Fruit fly (Drosophila melanogaster): ENCODE data around the gene mRpS6.

The mRpS6 gene

DNA sequence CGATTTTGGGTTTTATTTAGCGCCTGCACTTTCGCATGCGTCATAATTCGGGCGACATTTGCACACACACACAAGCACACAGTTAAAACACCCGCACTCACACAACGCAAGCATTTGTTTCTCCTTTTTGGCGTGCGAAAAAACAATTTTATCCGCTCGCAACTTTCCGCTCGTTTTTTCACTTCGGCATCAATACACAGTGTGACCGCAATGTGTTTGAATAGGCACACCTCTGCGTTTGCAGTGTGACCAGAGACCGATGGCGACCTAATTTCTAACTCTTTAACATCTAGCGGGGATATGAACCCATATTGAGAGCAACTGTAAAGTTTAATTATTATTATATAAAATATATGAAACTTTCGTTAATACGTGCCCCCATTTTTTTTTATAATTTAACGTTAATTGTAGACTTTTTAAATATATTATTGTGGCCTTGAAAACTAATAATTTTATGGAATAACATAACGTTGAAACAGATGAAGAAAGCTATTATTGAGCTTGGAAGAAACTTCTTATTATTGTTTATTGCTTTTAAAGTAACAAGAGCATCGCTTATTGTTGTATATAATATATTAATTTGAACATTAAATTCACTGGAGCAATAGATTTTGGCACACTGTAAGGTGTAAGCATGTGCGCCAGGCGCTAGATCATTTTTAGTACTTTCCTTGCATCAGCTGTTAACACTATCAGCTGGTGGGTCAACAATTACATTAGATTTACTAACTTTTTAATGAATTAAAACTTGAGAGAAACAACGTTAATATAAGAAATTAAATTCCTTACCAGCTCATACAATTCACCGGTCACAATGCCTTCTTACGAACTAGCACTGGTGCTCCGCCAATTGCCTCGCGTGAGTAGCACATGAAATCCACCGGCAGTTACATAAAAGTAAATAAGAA, at the start of gene mRpS6, which contains the start of gene Cip4 (continued):
- TF ChIP-seq CG5953 (GFP tag; IDR thresholded peaks at IDR 0.05) (peak; percentile 87), peb (GFP tag; IDR thresholded peaks at IDR 0.05) (peak; percentile 63; the same call in 1 of the 2 replicates), hbn (GFP tag; IDR thresholded peaks at IDR 0.05; ENCODE audit: partially characterized antibody) (no peak), CG4328 (GFP tag; optimal IDR thresholded peaks at IDR 0.05) (no peak), CG18764 (GFP tag; optimal IDR thresholded peaks at IDR 0.05) (no peak), CG7357 (GFP tag; IDR thresholded peaks at IDR 0.05) (peak; percentile 39; the same call in 1 of the 3 replicates), Ravus (GFP tag; IDR thresholded peaks at IDR 0.05) (no peak; the same call in 1 of the 2 replicates), ato (GFP tag; IDR thresholded peaks at IDR 0.05; ENCODE audit: partially characterized antibody) (0 out of 2 replicates have a peak, but pooled peaks have one; percentile 19), Max (GFP tag; optimal IDR thresholded peaks at IDR 0.05) (no peak), bigmax (GFP tag; optimal IDR thresholded peaks at IDR 0.05) (no peak), CG6272 (GFP tag; IDR thresholded peaks at IDR 0.05) (no peak), CG7987 (GFP tag; optimal IDR thresholded peaks at IDR 0.05) (peak; percentile 53), wor (GFP tag; IDR thresholded peaks at IDR 0.05) (peak; percentile 61), CG30020 (tag; optimal IDR thresholded peaks at IDR 0.05) (peak; percentile 68), Hr51 (GFP tag; optimal IDR thresholded peaks at IDR 0.05) (peak; percentile 52 to 84), Oaz (GFP tag; IDR thresholded peaks at IDR 0.05) (peak; percentile 77), CG6791 (GFP tag; IDR thresholded peaks at IDR 0.05; ENCODE audit: partially characterized antibody) (peak; percentile 46; the same call in 2 of the 3 replicates), Jarid2 (GFP tag; optimal IDR thresholded peaks at IDR 0.05) (peak; percentile 90), CG14965 (GFP tag; optimal IDR thresholded peaks at IDR 0.05; ENCODE audit: borderline replicate concordance) (no peak), CG15269 (tag; optimal IDR thresholded peaks at IDR 0.05) (peak; percentile 89), CG10366 (GFP tag; IDR thresholded peaks at IDR 0.05) (peak; percentile 90), CTCF (GFP tag; optimal IDR thresholded peaks at IDR 0.05) (no peak), CG31365 (tag; optimal IDR thresholded peaks at IDR 0.05) (no peak), tx (GFP tag; optimal IDR thresholded peaks at IDR 0.05) (peak; percentile 0), rib (GFP tag; IDR thresholded peaks at IDR 0.05) (peak; percentile 53), Ssrp (tag; optimal IDR thresholded peaks at IDR 0.05) (peak; percentile 79), CG4360 (GFP tag; IDR thresholded peaks at IDR 0.05) (no peak), CG2889 (GFP tag; IDR thresholded peaks at IDR 0.05) (peak; percentile 83), psq (GFP tag; optimal IDR thresholded peaks at IDR 0.05) (peak; percentile 46), CG14860 (GFP tag; IDR thresholded peaks at IDR 0.05; ENCODE audit: partially characterized antibody) (no peak), YL-1 (GFP tag; optimal IDR thresholded peaks at IDR 0.05) (peak; percentile 61), Trl (optimal IDR thresholded peaks at IDR 0.05) (no peak), Trl (GFP tag; optimal IDR thresholded peaks at IDR 0.05) (peak; percentile 46), Dref (GFP tag; IDR thresholded peaks at IDR 0.05) (no peak), CG11398 (GFP tag; optimal IDR thresholded peaks at IDR 0.05) (no peak), sisA (GFP tag; IDR thresholded peaks at IDR 0.05) (peak; percentile 77), Xbp1 (GFP tag; optimal IDR thresholded peaks at IDR 0.05) (peak; percentile 90), Stat92E (GFP tag; optimal IDR thresholded peaks at IDR 0.05) (no peak), CG32767 (GFP tag; IDR thresholded peaks at IDR 0.05) (peak; percentile 73), CG8290 (GFP tag; optimal IDR thresholded peaks at IDR 0.05) (no peak), CG8290 (tag; optimal IDR thresholded peaks at IDR 0.05) (peak in 1 of 2 experiments; percentile 75), CG8924 (tag; optimal IDR thresholded peaks at IDR 0.05) (peak; percentile 90), Drgx (GFP tag; IDR thresholded peaks at IDR 0.05) (peak; percentile 65), MBD-R2 (GFP tag; IDR thresholded peaks at IDR 0.05) (peak; percentile 79), Abd-B (GFP tag; optimal IDR thresholded peaks at IDR 0.05) (peak; percentile 88), Sry-δ (GFP tag; optimal IDR thresholded peaks at IDR 0.05) (peak; percentile 3), btn (GFP tag; optimal IDR thresholded peaks at IDR 0.05) (no peak), Med (GFP tag) (peak; percentile 89), eyg (GFP tag; optimal IDR thresholded peaks at IDR 0.05) (no peak), CG6689 (GFP tag; IDR thresholded peaks at IDR 0.05) (peak; percentile 63)
